Worm (Caenorhabditis elegans) whole organism, young adult: ENCODE results near the gene F02D10.6.
A peak's percentile ranks its signal among the peaks of the same experiment; 100 is the strongest.

Experiments
- F55B11.4 ChIP-seq: sonication (generic microtip); optimal IDR thresholded peaks from 2 replicates; lab custom pipeline; 2016; ENCODE audit warnings: missing compliant biosample characterization, missing genetic modification characterization, borderline replicate concordance; ENCODE audit not compliant: insufficient read depth
- nhr-90 ChIP-seq: sonication (generic microtip); optimal IDR thresholded peaks from 2 replicates; lab custom pipeline; 2016; ENCODE audit warnings: missing genotype, mild to moderate bottlenecking, missing genetic modification characterization, missing compliant biosample characterization

- TF ChIP-seq nhr-90 (tag; lab: Kevin White, UChicago) = peak; percentile 33
- no peak for TF ChIP-seq F55B11.4 (tag; lab: Kevin White, UChicago)
Measured at ce11 chrX:13444267-13444666, 7.2 kb downstream of the F02D10.6 start.
